Worm (Caenorhabditis elegans): ENCODE results near the gene sptl-2.

Gene sptl-2

ce11 chrV:8041336-8041868 is 24.4 kb downstream of the sptl-2 start:
- TF ChIP-seq B0310.2 (tag; optimal IDR thresholded peaks at IDR 0.05) (no peak), hnd-1 (tag; optimal IDR thresholded peaks at IDR 0.05) (no peak), ama-1 (optimal IDR thresholded peaks at IDR 0.05) (no peak), hmbx-1 (tag; optimal IDR thresholded peaks at IDR 0.05) (no peak), tra-4 (tag; optimal IDR thresholded peaks at IDR 0.05) (no peak), scrt-1 (GFP tag; IDR thresholded peaks at IDR 0.05) (no peak), ceh-13 (GFP tag; optimal IDR thresholded peaks at IDR 0.05) (no peak), sea-1 (GFP tag; conservative IDR thresholded peaks at IDR 0.05) (no peak), pes-1 (GFP tag; IDR thresholded peaks at IDR 0.05) (no peak), F13C5.2 (tag; optimal IDR thresholded peaks at IDR 0.05) (no peak), tbx-37 (GFP tag; conservative IDR thresholded peaks at IDR 0.05) (no peak), aly-1 (tag; optimal IDR thresholded peaks at IDR 0.05) (no peak), ets-7 (tag; optimal IDR thresholded peaks at IDR 0.05) (no peak), ceh-36 (tag; optimal IDR thresholded peaks at IDR 0.05) (no peak), tbx-11 (GFP tag; IDR thresholded peaks at IDR 0.05) (no peak), hmg-4 (GFP tag; optimal IDR thresholded peaks at IDR 0.05) (no peak)

ce11 chrV:8043664-8044063 is 26.7 kb downstream of the sptl-2 start:
- TF ChIP-seq aly-1 (tag; optimal IDR thresholded peaks at IDR 0.05) (no peak), flt-1 (GFP tag; IDR thresholded peaks at IDR 0.05) (no peak), tbx-37 (GFP tag; conservative IDR thresholded peaks at IDR 0.05) (no peak), ceh-13 (GFP tag; optimal IDR thresholded peaks at IDR 0.05) (no peak)

ce11 chrV:8044957-8045356 is 27.9 kb downstream of the sptl-2 start:
- no peak for TF ChIP-seq scrt-1 (GFP tag; IDR thresholded peaks at IDR 0.05)
- TF ChIP-seq hmg-4 (GFP tag; optimal IDR thresholded peaks at IDR 0.05), result peak; percentile 33

ce11 chrV:8046706-8047105 is 29.7 kb downstream of the sptl-2 start, which contains the start of gene ZC513.3:
Gene ZC513.3, plus strand, starts transcription at chrV:8047006.
- TF ChIP-seq sea-1 (GFP tag; conservative IDR thresholded peaks at IDR 0.05) (no peak), tbx-37 (GFP tag; conservative IDR thresholded peaks at IDR 0.05) (no peak), hmbx-1 (tag; optimal IDR thresholded peaks at IDR 0.05) (no peak), B0310.2 (tag; optimal IDR thresholded peaks at IDR 0.05) (no peak), tra-4 (tag; optimal IDR thresholded peaks at IDR 0.05) (no peak), aly-1 (tag; optimal IDR thresholded peaks at IDR 0.05) (no peak), F13C5.2 (tag; optimal IDR thresholded peaks at IDR 0.05) (no peak), flt-1 (GFP tag; IDR thresholded peaks at IDR 0.05) (no peak)

ce11 chrV:8050059-8050677 is 33.2 kb downstream of the sptl-2 start:
- TF ChIP-seq B0310.2 (tag; optimal IDR thresholded peaks at IDR 0.05) (no peak), tbx-37 (GFP tag; conservative IDR thresholded peaks at IDR 0.05) (no peak), ama-1 (optimal IDR thresholded peaks at IDR 0.05) (no peak), ets-7 (tag; optimal IDR thresholded peaks at IDR 0.05) (no peak), flt-1 (GFP tag; IDR thresholded peaks at IDR 0.05) (no peak), hmg-4 (GFP tag; optimal IDR thresholded peaks at IDR 0.05) (no peak), ceh-36 (tag; optimal IDR thresholded peaks at IDR 0.05) (no peak), hmbx-1 (tag; optimal IDR thresholded peaks at IDR 0.05) (no peak), scrt-1 (GFP tag; IDR thresholded peaks at IDR 0.05) (no peak), tra-4 (tag; optimal IDR thresholded peaks at IDR 0.05) (no peak)

ce11 chrV:8050811-8051210 is 33.8 kb downstream of the sptl-2 start, which contains the start of gene col-43:
Gene col-43, minus strand, starts transcription at chrV:8050911.
- TF ChIP-seq scrt-1 (GFP tag; IDR thresholded peaks at IDR 0.05) (no peak), hmg-4 (GFP tag; optimal IDR thresholded peaks at IDR 0.05) (no peak), ets-7 (tag; optimal IDR thresholded peaks at IDR 0.05) (no peak), hnd-1 (tag; optimal IDR thresholded peaks at IDR 0.05) (no peak), ama-1 (optimal IDR thresholded peaks at IDR 0.05) (no peak), ceh-13 (GFP tag; optimal IDR thresholded peaks at IDR 0.05) (no peak), aly-1 (tag; optimal IDR thresholded peaks at IDR 0.05) (no peak), B0310.2 (tag; optimal IDR thresholded peaks at IDR 0.05) (no peak), F13C5.2 (tag; optimal IDR thresholded peaks at IDR 0.05) (no peak), sea-1 (GFP tag; conservative IDR thresholded peaks at IDR 0.05) (no peak), hmbx-1 (tag; optimal IDR thresholded peaks at IDR 0.05) (no peak), tbx-37 (GFP tag; conservative IDR thresholded peaks at IDR 0.05) (no peak), tra-4 (tag; optimal IDR thresholded peaks at IDR 0.05) (no peak)

- TF ChIP-seq pes-1 (GFP tag; IDR thresholded peaks at IDR 0.05) (no peak), ceh-13 (GFP tag; optimal IDR thresholded peaks at IDR 0.05) (no peak), aly-1 (tag; optimal IDR thresholded peaks at IDR 0.05) (no peak), ets-7 (tag; optimal IDR thresholded peaks at IDR 0.05) (no peak), scrt-1 (GFP tag; IDR thresholded peaks at IDR 0.05) (no peak), ceh-36 (tag; optimal IDR thresholded peaks at IDR 0.05) (no peak), sea-1 (GFP tag; conservative IDR thresholded peaks at IDR 0.05) (no peak), F13C5.2 (tag; optimal IDR thresholded peaks at IDR 0.05) (no peak), hmbx-1 (tag; optimal IDR thresholded peaks at IDR 0.05) (no peak), ama-1 (optimal IDR thresholded peaks at IDR 0.05) (no peak), B0310.2 (tag; optimal IDR thresholded peaks at IDR 0.05) (no peak), tbx-37 (GFP tag; conservative IDR thresholded peaks at IDR 0.05) (no peak), hmg-4 (GFP tag; optimal IDR thresholded peaks at IDR 0.05) (no peak), flt-1 (GFP tag; IDR thresholded peaks at IDR 0.05) (no peak)
Measured at ce11 chrV:8051851-8052250, 34.8 kb downstream of the sptl-2 start, which contains the start of gene sth-1. Gene sth-1, plus strand, starts transcription at chrV:8052151.

- TF ChIP-seq tra-4 (tag; optimal IDR thresholded peaks at IDR 0.05) (no peak), tbx-11 (GFP tag; IDR thresholded peaks at IDR 0.05) (no peak), tbx-37 (GFP tag; conservative IDR thresholded peaks at IDR 0.05) (no peak), hmbx-1 (tag; optimal IDR thresholded peaks at IDR 0.05) (no peak), hnd-1 (tag; optimal IDR thresholded peaks at IDR 0.05) (no peak), hmg-4 (GFP tag; optimal IDR thresholded peaks at IDR 0.05) (no peak), ets-7 (tag; optimal IDR thresholded peaks at IDR 0.05) (no peak), B0310.2 (tag; optimal IDR thresholded peaks at IDR 0.05) (no peak), ama-1 (optimal IDR thresholded peaks at IDR 0.05) (no peak), sea-1 (GFP tag; conservative IDR thresholded peaks at IDR 0.05) (no peak), scrt-1 (GFP tag; IDR thresholded peaks at IDR 0.05) (no peak)
Measured at ce11 chrV:8054130-8054529, 37.1 kb downstream of the sptl-2 start, which contains the start of gene ZC513.2. Gene ZC513.2, plus strand, starts transcription at chrV:8054430.

All from whole organism, early embryonic.